Worm (Caenorhabditis elegans) whole organism, midembryonic: ENCODE results near the gene F18G5.1.

Source experiments
- cog-1 ChIP-seq: sonication (generic microtip); optimal IDR thresholded peaks from 2 replicates; lab custom pipeline; 2016; ENCODE audit warnings: missing genetic modification characterization, missing compliant biosample characterization
- flt-1 ChIP-seq: fragments of 200-800 bp; sonication (Bioruptor generic); IDR thresholded peaks from 2 replicates; pipeline ENCODE4 v1.3.6; 2022; ENCODE audit warnings: missing genetic modification characterization, missing compliant biosample characterization
- tab-1 ChIP-seq: fragments of 200-800 bp; sonication (Bioruptor generic); IDR thresholded peaks from 2 replicates; pipeline ENCODE4 v1.3.6; 2022; ENCODE audit warnings: missing genetic modification characterization, missing compliant biosample characterization
- ztf-29 ChIP-seq: fragments of 200-800 bp; sonication (Bioruptor generic); IDR thresholded peaks from 2 replicates; pipeline ENCODE4 v1.3.6; 2022; ENCODE audit warnings: missing genetic modification reagents, missing genetic modification characterization, missing compliant biosample characterization

- no peak for TF ChIP-seq flt-1 (GFP tag; lab: Robert Waterston, UW)
- no peak for TF ChIP-seq ztf-29 (GFP tag; lab: Robert Waterston, UW)
- TF ChIP-seq cog-1 (tag; lab: Kevin White, UChicago): no peak
- no peak for TF ChIP-seq tab-1
Observed at ce11 chrX:9259552-9259951, at the start of gene F18G5.1.
